3 fruit fly cellular contexts compared by ENCODE assay signal in the genomic region with DNA sequence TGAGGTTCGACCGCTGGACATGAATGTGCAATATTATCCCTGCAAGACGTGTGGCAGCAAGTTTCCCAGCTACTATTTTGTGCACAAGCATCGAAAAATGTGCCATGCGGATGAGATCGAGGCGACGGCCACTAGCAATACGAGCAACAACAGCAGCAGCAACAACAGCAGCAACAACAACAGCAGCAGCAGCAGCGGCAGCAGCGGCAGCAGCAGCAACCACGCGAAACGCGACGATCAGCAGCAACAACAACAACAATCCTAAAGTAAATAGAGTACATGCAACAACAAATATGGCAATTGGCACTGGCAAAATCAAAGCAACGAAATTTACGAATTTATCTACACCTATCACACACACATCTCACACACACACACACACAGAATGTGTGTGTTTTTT.
TF ChIP-seq lines count a peak whose summit lies in the region.

No protein-coding gene starts in this region.

- TF ChIP-seq CTCF in whole organism, embryonic (GFP tag; optimal IDR thresholded peaks at IDR 0.05; lab: Kevin White, UChicago), result no peak

TF ChIP-seq in whole organism, embryonic, 481 proteins besides CTCF, POLR2A, EP300 and RAD21:
- TF ChIP-seq sisA (GFP tag; IDR thresholded peaks at IDR 0.05; lab: Robert Waterston, UW), result no peak
- no peak for TF ChIP-seq gro (GFP tag; optimal IDR thresholded peaks at IDR 0.05; lab: Kevin White, UChicago)
- TF ChIP-seq hth (optimal IDR thresholded peaks at IDR 0.05; lab: Kevin White, UChicago), result no peak
- TF ChIP-seq CG4360 (GFP tag; IDR thresholded peaks at IDR 0.05; lab: Robert Waterston, UW), result peak; percentile 30; the same call in 1 of the 2 replicates

TF ChIP-seq in whole organism, prepupa, 60 proteins besides CTCF, POLR2A, EP300 and RAD21:
- TF ChIP-seq CG15336 (GFP tag; IDR thresholded peaks at IDR 0.05; lab: Robert Waterston, UW) (no peak), CG8119 (GFP tag; IDR thresholded peaks at IDR 0.05; lab: Robert Waterston, UW) (0 out of 3 replicates have a peak, but pooled peaks have one; percentile 19), ss (GFP tag; optimal IDR thresholded peaks at IDR 0.05; lab: Kevin White, UChicago) (no peak), OdsH (GFP tag; optimal IDR thresholded peaks at IDR 0.05; lab: Kevin White, UChicago) (no peak), achi (GFP tag; optimal IDR thresholded peaks at IDR 0.05; lab: Kevin White, UChicago) (no peak), Smox (GFP tag; optimal IDR thresholded peaks at IDR 0.05; lab: Kevin White, UChicago) (no peak), lz (GFP tag; optimal IDR thresholded peaks at IDR 0.05; lab: Kevin White, UChicago) (no peak)
TF ChIP-seq in whole organism, prepupa: peak in this region for 1.

TF ChIP-seq in whole organism, wandering third instar larva, 38 proteins besides CTCF, POLR2A, EP300 and RAD21:
- peak; percentile 90 for TF ChIP-seq Dfd (GFP tag; optimal IDR thresholded peaks at IDR 0.05; lab: Kevin White, UChicago)
- no peak for TF ChIP-seq sage (GFP tag; optimal IDR thresholded peaks at IDR 0.05; lab: Kevin White, UChicago)
- TF ChIP-seq fru (GFP tag; optimal IDR thresholded peaks at IDR 0.05; lab: Kevin White, UChicago), result no peak
- no peak for TF ChIP-seq dsf (GFP tag; optimal IDR thresholded peaks at IDR 0.05; lab: Kevin White, UChicago; ENCODE audit: borderline replicate concordance)
- TF ChIP-seq N (GFP tag; optimal IDR thresholded peaks at IDR 0.05; lab: Kevin White, UChicago), result no peak
- no peak for TF ChIP-seq sv (GFP tag; optimal IDR thresholded peaks at IDR 0.05; lab: Kevin White, UChicago)
- no peak for TF ChIP-seq CG32264 (GFP tag; optimal IDR thresholded peaks at IDR 0.05; lab: Kevin White, UChicago)
